Worm (Caenorhabditis elegans) whole organism, L4 larva: ENCODE data around the gene C44H9.4.

Experiments
- R02D3.7 ChIP-seq: fragments of 150-350 bp; sonication (generic microtip); optimal IDR thresholded peaks from 3 replicates; lab custom pipeline; 2014; ENCODE audit warnings: missing biosample characterization, missing genetic modification characterization
- aly-2 ChIP-seq: sonication (generic microtip); optimal IDR thresholded peaks from 2 replicates; lab custom pipeline; 2018; ENCODE audit warnings: missing biosample characterization, missing genetic modification characterization
- fkh-10 ChIP-seq: fragments of 150-350 bp; optimal IDR thresholded peaks from 2 replicates; lab custom pipeline; 2014; ENCODE audit warnings: missing biosample characterization, missing genetic modification reagents, missing genetic modification characterization
- nhr-237 ChIP-seq: sonication (generic microtip); optimal IDR thresholded peaks from 2 replicates; lab custom pipeline; 2017; ENCODE audit warnings: missing biosample characterization, missing genetic modification characterization
- nhr-25 ChIP-seq: sonication (generic microtip); optimal IDR thresholded peaks from 2 replicates; lab custom pipeline; 2017; ENCODE audit warnings: missing genetic modification characterization, mild to moderate bottlenecking, missing compliant biosample characterization, antibody characterized with exemption, moderate library complexity, borderline replicate concordance; ENCODE audit not compliant: insufficient read depth
- spr-3 ChIP-seq: fragments of 200-800 bp; sonication (Bioruptor generic); optimal IDR thresholded peaks from 2 replicates; lab custom pipeline; 2018; ENCODE audit warnings: mild to moderate bottlenecking, missing genetic modification characterization, missing compliant biosample characterization

DNA sequence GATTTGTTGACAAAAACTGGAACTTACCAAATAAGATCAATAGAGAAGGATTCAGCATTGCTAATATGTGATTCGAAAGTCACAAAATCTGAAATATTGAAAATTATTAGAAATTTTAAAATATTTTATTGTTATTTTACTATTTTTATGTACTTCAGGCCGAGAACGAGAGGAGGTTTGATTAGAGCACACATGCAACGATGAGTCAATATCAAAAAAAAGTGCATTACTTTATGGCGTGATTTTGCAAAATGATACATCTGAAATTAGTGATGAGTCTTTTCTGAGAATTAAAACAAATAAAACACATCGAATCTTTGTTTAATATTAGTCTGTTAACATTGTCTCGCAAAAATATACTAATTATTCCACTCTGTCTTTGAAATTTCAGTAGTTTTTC, 9.3 kb downstream of the C44H9.4 start:
- TF ChIP-seq fkh-10 (GFP tag; lab: Kevin White, UChicago) (no peak), R02D3.7 (tag; lab: Kevin White, UChicago) (no peak), spr-3 (GFP tag; lab: Kevin White, UChicago) (no peak), nhr-237 (no peak), nhr-25 (tag; lab: Kevin White, UChicago) (no peak), aly-2 (no peak)
